Fruit fly (Drosophila melanogaster): ENCODE data around the gene ntc.

DNA sequence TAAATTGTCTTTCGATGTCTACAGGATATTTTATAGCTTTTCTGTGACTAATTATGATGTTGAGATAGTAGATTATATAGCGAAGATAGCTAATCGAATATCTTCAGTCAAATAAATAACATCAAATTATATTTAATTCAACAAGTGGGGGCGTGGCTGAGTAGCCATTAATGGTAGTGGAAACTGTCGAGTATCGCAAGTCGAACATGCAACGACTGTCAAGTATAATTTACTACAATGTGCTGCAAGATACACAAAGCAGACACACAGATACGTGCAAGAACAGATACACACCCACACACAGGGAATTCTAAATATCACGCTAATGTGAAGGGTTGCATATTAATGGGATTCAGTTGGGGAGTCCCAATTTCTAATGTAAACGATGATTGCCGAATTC lies 51.2 kb downstream of the ntc start, which contains the start of gene ppk27:
- TF ChIP-seq Mio (GFP tag; optimal IDR thresholded peaks at IDR 0.05), result no peak
- TF ChIP-seq fru (GFP tag; optimal IDR thresholded peaks at IDR 0.05), result no peak
- TF ChIP-seq Hr83 (GFP tag; optimal IDR thresholded peaks at IDR 0.05; ENCODE audit: poor library complexity, severe bottlenecking), result no peak
- TF ChIP-seq h (GFP tag; optimal IDR thresholded peaks at IDR 0.05), result no peak
- TF ChIP-seq ey (GFP tag; optimal IDR thresholded peaks at IDR 0.05), result no peak
- TF ChIP-seq rgr (GFP tag; optimal IDR thresholded peaks at IDR 0.05), result no peak
- no peak for TF ChIP-seq usp (GFP tag; optimal IDR thresholded peaks at IDR 0.05)
- TF ChIP-seq Rel (GFP tag; optimal IDR thresholded peaks at IDR 0.05), result no peak
- TF ChIP-seq Rel (tag; optimal IDR thresholded peaks at IDR 0.05), result no peak
- no peak for TF ChIP-seq pan (optimal IDR thresholded peaks at IDR 0.05)
- TF ChIP-seq CG32264 (GFP tag; optimal IDR thresholded peaks at IDR 0.05), result no peak
- no peak for TF ChIP-seq dl (GFP tag; optimal IDR thresholded peaks at IDR 0.05; ENCODE audit: insufficient read depth in 1 of 2, partially characterized antibody in 2 of 2)
- TF ChIP-seq Hr78 (GFP tag; optimal IDR thresholded peaks at IDR 0.05), result no peak

All from whole organism, wandering third instar larva.